Fruit fly (Drosophila melanogaster): ENCODE data around the gene Brd7-9.

- TF ChIP-seq CG8478 (optimal IDR thresholded peaks at IDR 0.05) (no peak), CTCF (optimal IDR thresholded peaks at IDR 0.05) (no peak)
Measured at dm6 chr2L:7807563-7807962, 24.9 kb downstream of the Brd7-9 start.
